Worm (Caenorhabditis elegans) whole organism, late embryonic: ENCODE measurements around the gene Y49F6C.8.

Experiments used
- F13H6.1 ChIP-seq: sonication (generic microtip); optimal IDR thresholded peaks from 2 replicates; lab custom pipeline; 2016; ENCODE audit warnings: missing genetic modification characterization, missing compliant biosample characterization
- K09A11.1 ChIP-seq: sonication (generic microtip); optimal IDR thresholded peaks from 2 replicates; lab custom pipeline; 2017; ENCODE audit warnings: antibody characterized with exemption, mild to moderate bottlenecking, missing genetic modification characterization, missing compliant biosample characterization; ENCODE audit not compliant: insufficient read depth
- T23F11.4 ChIP-seq: fragments of 200-800 bp; sonication (Bioruptor generic); optimal IDR thresholded peaks from 2 replicates; lab custom pipeline; 2018; ENCODE audit warnings: mild to moderate bottlenecking, missing genetic modification characterization, missing compliant biosample characterization
- ceh-19 ChIP-seq: fragments of 200-800 bp; sonication (Bioruptor generic); optimal IDR thresholded peaks from 2 replicates; lab custom pipeline; 2018; ENCODE audit warnings: mild to moderate bottlenecking, missing genetic modification characterization, missing compliant biosample characterization
- ceh-24 ChIP-seq: sonication (generic microtip); optimal IDR thresholded peaks from 2 replicates; lab custom pipeline; 2016; ENCODE audit warnings: mild to moderate bottlenecking, missing genetic modification characterization, missing compliant biosample characterization
- ceh-48 ChIP-seq: sonication (generic microtip); optimal IDR thresholded peaks from 2 replicates; lab custom pipeline; 2016; ENCODE audit warnings: missing genetic modification characterization, inconsistent platforms, missing compliant biosample characterization
- dmd-4 ChIP-seq: sonication (generic microtip); optimal IDR thresholded peaks from 2 replicates; lab custom pipeline; 2016; ENCODE audit warnings: borderline replicate concordance, missing genetic modification characterization, missing compliant biosample characterization
- dve-1 ChIP-seq: sonication (generic microtip); optimal IDR thresholded peaks from 2 replicates; lab custom pipeline; 2017; ENCODE audit warnings: antibody characterized with exemption, mild to moderate bottlenecking, missing genetic modification characterization, missing compliant biosample characterization
- elt-2 ChIP-seq: sonication (generic microtip); optimal IDR thresholded peaks from 2 replicates; lab custom pipeline; 2016; ENCODE audit warnings: missing genetic modification reagents, missing genetic modification characterization, missing compliant biosample characterization
- ets-4 ChIP-seq: sonication (generic microtip); optimal IDR thresholded peaks from 2 replicates; lab custom pipeline; 2016; ENCODE audit warnings: missing genetic modification characterization, missing compliant biosample characterization
- pat-9 ChIP-seq: fragments of 200-800 bp; sonication (Bioruptor generic); optimal IDR thresholded peaks from 2 replicates; lab custom pipeline; 2018; ENCODE audit warnings: mild to moderate bottlenecking, missing genetic modification characterization, moderate library complexity, missing compliant biosample characterization
- pha-4 ChIP-seq: fragments of 150-350 bp; optimal IDR thresholded peaks from 2 replicates; lab custom pipeline; 2018; ENCODE audit warnings: missing biosample characterization, missing genetic modification reagents, missing genetic modification characterization
- ref-2 ChIP-seq: sonication (generic microtip); optimal IDR thresholded peaks from 2 replicates; lab custom pipeline; 2016; ENCODE audit warnings: missing genetic modification characterization, missing compliant biosample characterization
- unc-42 ChIP-seq: sonication (generic microtip); optimal IDR thresholded peaks from 2 replicates; lab custom pipeline; 2016; ENCODE audit warnings: missing genotype, missing genetic modification characterization, missing compliant biosample characterization

DNA sequence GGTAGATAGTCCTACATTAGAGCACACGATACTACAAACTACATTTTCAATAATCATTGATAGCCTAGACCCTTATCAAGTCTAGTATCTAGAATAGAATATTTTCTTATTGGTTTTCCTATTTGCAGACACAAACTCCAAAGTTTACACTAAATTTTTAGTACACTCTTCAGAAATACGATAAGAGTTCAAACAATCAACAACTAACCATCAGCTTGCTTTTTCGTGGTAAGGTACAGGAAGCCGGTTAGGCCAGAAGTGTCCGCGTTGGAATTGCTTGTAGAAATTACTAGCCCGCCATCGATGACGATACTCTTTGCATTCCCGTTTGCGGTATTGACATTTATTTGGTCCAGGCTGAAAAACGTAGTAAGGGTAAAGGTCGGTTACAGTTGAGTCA lies 47.7 kb downstream of the Y49F6C.8 start, which contains the start of gene Y46D2A.1:
- no peak for TF ChIP-seq pha-4 (tag; lab: Kevin White, UChicago)
- no peak for TF ChIP-seq ceh-48
- TF ChIP-seq ceh-24 (tag; lab: Kevin White, UChicago), result no peak
- TF ChIP-seq dve-1 (tag; lab: Kevin White, UChicago), result no peak
- TF ChIP-seq elt-2 (tag; lab: Kevin White, UChicago), result no peak
- TF ChIP-seq unc-42 (tag; lab: Kevin White, UChicago), result no peak
- TF ChIP-seq F13H6.1 (tag; lab: Kevin White, UChicago), result no peak
- no peak for TF ChIP-seq ets-4 (tag; lab: Kevin White, UChicago)
- no peak for TF ChIP-seq ref-2
- no peak for TF ChIP-seq dmd-4 (tag; lab: Kevin White, UChicago)
- TF ChIP-seq ceh-19 (GFP tag; lab: Kevin White, UChicago), result no peak
- TF ChIP-seq T23F11.4 (GFP tag; lab: Kevin White, UChicago), result no peak
- no peak for TF ChIP-seq pat-9
- no peak for TF ChIP-seq K09A11.1 (tag; lab: Kevin White, UChicago)
